Fruit fly (Drosophila melanogaster): ENCODE data around the gene Pfdn6.
A peak's percentile ranks its signal among the peaks of the same experiment; 100 is the strongest.

The Pfdn6 gene

DNA sequence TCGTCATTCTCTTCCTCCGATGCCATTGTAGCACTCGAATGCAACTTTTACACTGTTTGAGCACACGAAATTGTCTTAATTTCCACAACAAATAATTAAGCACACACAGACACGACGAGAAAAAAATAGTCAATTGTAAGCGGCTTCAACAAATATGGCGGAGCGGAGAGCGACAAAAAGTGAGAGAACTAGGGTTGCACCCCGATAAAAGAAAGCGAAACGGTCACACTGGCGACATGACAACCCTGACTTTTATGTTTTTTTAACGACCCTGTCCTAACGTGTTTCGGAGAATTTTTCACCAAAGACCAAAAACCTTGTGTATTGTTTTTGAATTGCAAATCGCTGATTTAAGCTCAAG, 13.4 kb upstream of the Pfdn6 start, which contains the start of the genes Mi-2 and Prp3 (continued):
- TF ChIP-seq CG8944 (GFP tag; optimal IDR thresholded peaks at IDR 0.05): no peak
- no peak for TF ChIP-seq eyg (GFP tag; optimal IDR thresholded peaks at IDR 0.05)
- no peak for TF ChIP-seq CG9727 (GFP tag; optimal IDR thresholded peaks at IDR 0.05)
- no peak for TF ChIP-seq twi (tag; optimal IDR thresholded peaks at IDR 0.05)
- TF ChIP-seq Med (GFP tag): peak; percentile 88
- TF ChIP-seq Poxn (GFP tag; IDR thresholded peaks at IDR 0.05): no peak
- no peak for TF ChIP-seq Vsx1 (GFP tag; optimal IDR thresholded peaks at IDR 0.05)
- no peak for TF ChIP-seq dmrt11E (tag; optimal IDR thresholded peaks at IDR 0.05)
- peak; percentile 9 for TF ChIP-seq CG4328 (GFP tag; optimal IDR thresholded peaks at IDR 0.05)
- TF ChIP-seq CG13123 (GFP tag; optimal IDR thresholded peaks at IDR 0.05): no peak
- TF ChIP-seq cad (GFP tag; optimal IDR thresholded peaks at IDR 0.05): no peak
- TF ChIP-seq Eip74EF (GFP tag; optimal IDR thresholded peaks at IDR 0.05): no peak
- TF ChIP-seq pum (GFP tag; optimal IDR thresholded peaks at IDR 0.05): no peak
- TF ChIP-seq psq (GFP tag; optimal IDR thresholded peaks at IDR 0.05): no peak
- TF ChIP-seq CG11723 (GFP tag; optimal IDR thresholded peaks at IDR 0.05): no peak
- TF ChIP-seq ftz-f1 (GFP tag; optimal IDR thresholded peaks at IDR 0.05): peak; percentile 93
- peak; percentile 69 for TF ChIP-seq CG12299 (tag; optimal IDR thresholded peaks at IDR 0.05)
- TF ChIP-seq grn (GFP tag; optimal IDR thresholded peaks at IDR 0.05): no peak
- TF ChIP-seq D19A (tag; optimal IDR thresholded peaks at IDR 0.05): peak; percentile 80
- TF ChIP-seq CG17912 (GFP tag; optimal IDR thresholded peaks at IDR 0.05): peak; percentile 42
- no peak for TF ChIP-seq crol (GFP tag; IDR thresholded peaks at IDR 0.05)
- peak; percentile 91 for TF ChIP-seq stwl (tag; optimal IDR thresholded peaks at IDR 0.05)
- TF ChIP-seq Meics (GFP tag; optimal IDR thresholded peaks at IDR 0.05): no peak
- no peak for TF ChIP-seq ase (GFP tag; IDR thresholded peaks at IDR 0.05)
- TF ChIP-seq CG7556 (GFP tag; optimal IDR thresholded peaks at IDR 0.05): no peak
- no peak for TF ChIP-seq sisA (GFP tag; IDR thresholded peaks at IDR 0.05)
- TF ChIP-seq YL-1 (GFP tag; optimal IDR thresholded peaks at IDR 0.05): peak; percentile 94
- no peak for TF ChIP-seq NC2α (GFP tag; optimal IDR thresholded peaks at IDR 0.05)
- TF ChIP-seq Fer1 (GFP tag; optimal IDR thresholded peaks at IDR 0.05): peak; percentile 38
- TF ChIP-seq pb (GFP tag; optimal IDR thresholded peaks at IDR 0.05): no peak
- no peak for TF ChIP-seq tup (GFP tag; optimal IDR thresholded peaks at IDR 0.05)
- TF ChIP-seq corto (GFP tag; optimal IDR thresholded peaks at IDR 0.05): no peak
- no peak for TF ChIP-seq CG15269 (tag; optimal IDR thresholded peaks at IDR 0.05)
- peak; percentile 62 for TF ChIP-seq E2f2 (GFP tag; IDR thresholded peaks at IDR 0.05)
- no peak for TF ChIP-seq CkIIα-i1 (GFP tag; IDR thresholded peaks at IDR 0.05)

DNA sequence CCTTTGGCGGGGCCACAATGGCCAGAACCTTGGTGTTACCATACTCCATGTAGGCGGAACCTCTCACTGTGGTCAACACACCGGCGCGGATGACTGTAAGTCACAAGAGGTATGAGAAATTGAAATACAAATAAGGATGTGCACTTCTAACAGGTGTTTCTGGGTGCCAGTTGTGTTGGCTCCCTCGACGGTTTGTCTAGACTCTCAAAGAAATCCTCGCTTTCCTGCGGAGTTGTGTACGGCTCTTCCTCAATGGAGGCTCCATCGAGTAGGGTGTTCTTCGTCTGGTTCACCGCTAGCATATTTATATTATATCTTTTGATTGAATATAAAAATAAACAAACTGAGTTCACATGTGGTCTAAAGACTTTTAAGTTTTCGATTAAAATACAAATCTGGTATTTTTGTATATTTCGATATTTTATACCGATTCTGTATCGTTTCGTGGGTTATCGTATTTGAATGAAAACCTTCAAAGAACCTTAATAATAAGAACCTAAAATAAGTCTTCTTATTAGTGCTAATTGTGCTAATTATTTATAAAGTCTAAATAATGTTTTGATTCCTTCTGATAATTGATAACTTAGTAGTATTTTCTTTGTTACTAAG, 10.0 kb upstream of the Pfdn6 start, which contains the start of gene Mtr3:
Gene Mtr3, minus strand, starts transcription at position 388 of the 609 bp plus-strand sequence.
- TF ChIP-seq Dll (GFP tag; IDR thresholded peaks at IDR 0.05; ENCODE audit: partially characterized antibody) (peak; percentile 58; the same call in 2 of the 4 replicates), CG2202 (tag; optimal IDR thresholded peaks at IDR 0.05) (no peak), jigr1 (GFP tag; IDR thresholded peaks at IDR 0.05) (no peak), HHEX (GFP tag; optimal IDR thresholded peaks at IDR 0.05) (no peak), CG18764 (GFP tag; optimal IDR thresholded peaks at IDR 0.05) (no peak), HLH54F (GFP tag; optimal IDR thresholded peaks at IDR 0.05) (no peak), maf-S (GFP tag; optimal IDR thresholded peaks at IDR 0.05) (no peak), CG11696 (GFP tag; IDR thresholded peaks at IDR 0.05) (no peak), jumu (GFP tag; optimal IDR thresholded peaks at IDR 0.05) (no peak), CG30431 (GFP tag; optimal IDR thresholded peaks at IDR 0.05) (no peak), CG6854 (GFP tag; optimal IDR thresholded peaks at IDR 0.05) (no peak), CG6813 (GFP tag; optimal IDR thresholded peaks at IDR 0.05) (no peak), ewg (GFP tag; optimal IDR thresholded peaks at IDR 0.05) (no peak), Dp (GFP tag; optimal IDR thresholded peaks at IDR 0.05) (peak; percentile 79), Fer3 (tag; optimal IDR thresholded peaks at IDR 0.05) (no peak), Dref (GFP tag; IDR thresholded peaks at IDR 0.05) (peak; percentile 58), CG32532 (GFP tag; IDR thresholded peaks at IDR 0.05) (no peak), Lhr (GFP tag; optimal IDR thresholded peaks at IDR 0.05) (no peak)

Data from whole organism, embryonic.